Worm (Caenorhabditis elegans) whole organism, L4 larva: ENCODE results near the gene H12D21.10.

Experiments
- F10B5.3 ChIP-seq: sonication (generic microtip); optimal IDR thresholded peaks from 2 replicates; lab custom pipeline; 2016; ENCODE audit warnings: mild to moderate bottlenecking, missing genetic modification characterization, missing compliant biosample characterization
- F26F4.8 ChIP-seq: fragments of 200-800 bp; sonication (Bioruptor generic); conservative IDR thresholded peaks from 2 replicates; pipeline ENCODE4 v1.3.6; 2022; ENCODE audit warnings: missing genetic modification characterization, missing compliant biosample characterization
- F49E8.2 ChIP-seq: sonication (generic microtip); optimal IDR thresholded peaks from 2 replicates; lab custom pipeline; 2016; ENCODE audit warnings: missing compliant biosample characterization, mild to moderate bottlenecking, missing genetic modification characterization, borderline replicate concordance
- Y75B8A.6 ChIP-seq: fragments of 200-800 bp; sonication (Bioruptor generic); IDR thresholded peaks from 2 replicates; pipeline ENCODE4 v1.3.6; 2022; ENCODE audit warnings: missing genetic modification reagents, missing genetic modification characterization, missing compliant biosample characterization
- ZK337.2 ChIP-seq: fragments of 200-800 bp; sonication (Bioruptor generic); IDR thresholded peaks from 2 replicates; pipeline ENCODE4 v1.3.6; 2022; ENCODE audit warnings: missing genetic modification reagents, missing genetic modification characterization, missing compliant biosample characterization
- aly-2 ChIP-seq: sonication (generic microtip); optimal IDR thresholded peaks from 2 replicates; lab custom pipeline; 2018; ENCODE audit warnings: missing biosample characterization, missing genetic modification characterization
- arid-1 ChIP-seq: fragments of 200-800 bp; sonication (Bioruptor generic); conservative IDR thresholded peaks from 2 replicates; pipeline ENCODE4 v1.3.6; 2022; ENCODE audit warnings: missing genetic modification reagents, missing genetic modification characterization, missing compliant biosample characterization
- ceh-32 ChIP-seq: sonication (generic microtip); optimal IDR thresholded peaks from 2 replicates; lab custom pipeline; 2016; ENCODE audit warnings: mild to moderate bottlenecking, missing genetic modification characterization, missing compliant biosample characterization; ENCODE audit not compliant: poor library complexity
- ceh-44 ChIP-seq: fragments of 200-800 bp; sonication (Bioruptor generic); IDR thresholded peaks from 2 replicates; pipeline ENCODE4 v1.3.6; 2022; ENCODE audit warnings: missing genetic modification reagents, missing genetic modification characterization, missing compliant biosample characterization
- daf-12 ChIP-seq: fragments of 150-350 bp; optimal IDR thresholded peaks from 2 replicates; lab custom pipeline; 2014; ENCODE audit warnings: missing biosample characterization, missing genetic modification reagents, missing genetic modification characterization
- daf-16 ChIP-seq, 3 experiments: sonication (generic microtip); optimal IDR thresholded peaks; 2 replicates each; lab custom pipeline; 2016 to 2017; ENCODE audit warnings: missing genetic modification characterization in 3 of 3, missing genetic modification reagents in 3 of 3, mild to moderate bottlenecking in 2 of 3, missing compliant biosample characterization in 2 of 3, missing biosample characterization in 1 of 3, moderate library complexity in 1 of 3
- daf-8 ChIP-seq: fragments of 200-800 bp; sonication (Bioruptor generic); IDR thresholded peaks from 2 replicates; pipeline ENCODE4 v1.3.6; 2022; ENCODE audit warnings: missing genetic modification characterization, missing compliant biosample characterization
- dmd-9 ChIP-seq: fragments of 200-800 bp; sonication (Bioruptor generic); IDR thresholded peaks from 2 replicates; pipeline ENCODE4 v1.3.6; 2022; ENCODE audit warnings: missing genetic modification reagents, missing genetic modification characterization, missing compliant biosample characterization
- duxl-1 ChIP-seq: sonication (generic microtip); optimal IDR thresholded peaks from 2 replicates; lab custom pipeline; 2016; ENCODE audit warnings: mild to moderate bottlenecking, missing genetic modification characterization, moderate library complexity, missing compliant biosample characterization; ENCODE audit not compliant: poor library complexity
- dve-1 ChIP-seq: sonication (generic microtip); optimal IDR thresholded peaks from 2 replicates; lab custom pipeline; 2017; ENCODE audit warnings: antibody characterized with exemption, mild to moderate bottlenecking, missing genetic modification characterization, missing compliant biosample characterization; ENCODE audit not compliant: insufficient read depth
- hif-1 ChIP-seq, 2 experiments: sonication (generic microtip); optimal IDR thresholded peaks; 2 replicates each; lab custom pipeline; 2016 to 2017; ENCODE audit warnings: missing compliant biosample characterization in 2 of 2, missing genetic modification characterization in 2 of 2, missing genetic modification reagents in 2 of 2, missing genotype in 2 of 2, mild to moderate bottlenecking in 1 of 2
- hlh-11 ChIP-seq: fragments of 200-800 bp; sonication (Bioruptor generic); optimal IDR thresholded peaks from 2 replicates; lab custom pipeline; 2018; ENCODE audit warnings: mild to moderate bottlenecking, missing genetic modification characterization, missing compliant biosample characterization
- hlh-30 ChIP-seq: sonication (generic microtip); optimal IDR thresholded peaks from 2 replicates; lab custom pipeline; 2017; ENCODE audit warnings: antibody characterized with exemption, mild to moderate bottlenecking, missing genetic modification characterization, missing compliant biosample characterization; ENCODE audit not compliant: insufficient read depth
- lin-1 ChIP-seq: fragments of 200-800 bp; sonication (Bioruptor generic); IDR thresholded peaks from 2 replicates; pipeline ENCODE4 v1.3.6; 2022; ENCODE audit warnings: missing genetic modification reagents, missing genetic modification characterization, missing compliant biosample characterization
- lir-3 ChIP-seq: sonication (generic microtip); optimal IDR thresholded peaks from 2 replicates; lab custom pipeline; 2016; ENCODE audit warnings: mild to moderate bottlenecking, missing genetic modification characterization, missing compliant biosample characterization
- madf-5 ChIP-seq, 2 experiments: fragments of 200-800 bp; sonication (Bioruptor generic); IDR thresholded peaks; 2 replicates each; pipeline ENCODE4 v1.3.6; 2022; ENCODE audit warnings: missing compliant biosample characterization in 2 of 2, missing genetic modification characterization in 2 of 2
- madf-9 ChIP-seq: fragments of 200-800 bp; sonication (Bioruptor generic); conservative IDR thresholded peaks from 2 replicates; pipeline ENCODE4 v1.3.6; 2022; ENCODE audit warnings: missing genetic modification reagents, missing genetic modification characterization, missing compliant biosample characterization
- mdl-1 ChIP-seq, 2 experiments: fragments of 150-350 bp in 1 of 2; sonication (generic microtip) in 1 of 2; optimal IDR thresholded peaks; 2 replicates each; lab custom pipeline; 2014 to 2017; ENCODE audit warnings: missing biosample characterization in 2 of 2, missing genetic modification characterization in 2 of 2
- mdt-29 ChIP-seq: fragments of 200-800 bp; sonication (Bioruptor generic); IDR thresholded peaks from 2 replicates; pipeline ENCODE4 v1.3.6; 2022; ENCODE audit warnings: missing genetic modification reagents, missing genetic modification characterization, missing compliant biosample characterization
- mes-2 ChIP-seq: sonication (generic microtip); optimal IDR thresholded peaks from 2 replicates; lab custom pipeline; 2016; ENCODE audit warnings: missing genotype, mild to moderate bottlenecking, missing genetic modification characterization, missing compliant biosample characterization; ENCODE audit not compliant: poor library complexity, severe bottlenecking
- mxl-2 ChIP-seq: fragments of 200-800 bp; sonication (Bioruptor generic); conservative IDR thresholded peaks from 2 replicates; pipeline ENCODE4 v1.3.6; 2022; ENCODE audit warnings: missing genetic modification reagents, missing genetic modification characterization, missing compliant biosample characterization
- mxl-3 ChIP-seq: fragments of 200-800 bp; sonication (Bioruptor generic); optimal IDR thresholded peaks from 2 replicates; lab custom pipeline; 2018; ENCODE audit warnings: mild to moderate bottlenecking, missing genetic modification characterization, missing compliant biosample characterization
- nhr-102 ChIP-seq: sonication (generic microtip); optimal IDR thresholded peaks from 2 replicates; lab custom pipeline; 2016; ENCODE audit warnings: mild to moderate bottlenecking, missing genetic modification characterization, moderate library complexity, missing compliant biosample characterization
- nhr-25 ChIP-seq: sonication (generic microtip); optimal IDR thresholded peaks from 2 replicates; lab custom pipeline; 2017; ENCODE audit warnings: missing genetic modification characterization, mild to moderate bottlenecking, missing compliant biosample characterization, antibody characterized with exemption, moderate library complexity, borderline replicate concordance; ENCODE audit not compliant: insufficient read depth
- nhr-28 ChIP-seq: fragments of 150-350 bp; optimal IDR thresholded peaks from 2 replicates; lab custom pipeline; 2014; ENCODE audit warnings: missing biosample characterization, missing genetic modification characterization
- nhr-41 ChIP-seq: fragments of 200-800 bp; sonication (Bioruptor generic); IDR thresholded peaks from 2 replicates; pipeline ENCODE4 v1.3.6; 2022; ENCODE audit warnings: missing genetic modification reagents, missing genetic modification characterization, missing compliant biosample characterization
- nhr-48 ChIP-seq: sonication (generic microtip); optimal IDR thresholded peaks from 2 replicates; lab custom pipeline; 2016; ENCODE audit warnings: mild to moderate bottlenecking, missing genetic modification characterization, missing compliant biosample characterization
- nhr-6 ChIP-seq: fragments of 150-350 bp; optimal IDR thresholded peaks from 2 replicates; lab custom pipeline; 2014; ENCODE audit warnings: missing biosample characterization, missing genetic modification characterization
- pha-4 ChIP-seq, 2 experiments: fragments of 150-350 bp in 1 of 2; fragments of 200-800 bp in 1 of 2; sonication (Bioruptor generic) in 1 of 2; IDR thresholded peaks in 1 of 2; optimal IDR thresholded peaks in 1 of 2; 2 replicates each; pipeline versions ENCODE4 v1.3.6 to Lab custom; 2014 to 2022; ENCODE audit warnings: missing genetic modification characterization in 2 of 2, missing genetic modification reagents in 2 of 2, missing biosample characterization in 1 of 2, missing compliant biosample characterization in 1 of 2
- rbr-2 ChIP-seq: sonication (generic microtip); optimal IDR thresholded peaks from 2 replicates; lab custom pipeline; 2016; ENCODE audit warnings: missing genotype, missing genetic modification characterization, missing compliant biosample characterization
- sdz-12 ChIP-seq: fragments of 200-800 bp; sonication (Bioruptor generic); optimal IDR thresholded peaks from 2 replicates; lab custom pipeline; 2018; ENCODE audit warnings: mild to moderate bottlenecking, missing genetic modification characterization, missing compliant biosample characterization
- set-16 ChIP-seq: fragments of 200-800 bp; sonication (Bioruptor generic); IDR thresholded peaks from 2 replicates; pipeline ENCODE4 v1.3.6; 2022; ENCODE audit warnings: missing genetic modification reagents, missing genetic modification characterization, missing compliant biosample characterization
- snpc-1.2 ChIP-seq: fragments of 200-800 bp; sonication (Bioruptor generic); IDR thresholded peaks from 2 replicates; pipeline ENCODE4 v1.3.6; 2022; ENCODE audit warnings: missing genetic modification reagents, missing genetic modification characterization, missing compliant biosample characterization
- snpc-4 ChIP-seq: fragments of 150-350 bp; optimal IDR thresholded peaks from 2 replicates; lab custom pipeline; 2014; ENCODE audit warnings: missing biosample characterization, missing genetic modification characterization
- spr-1 ChIP-seq: sonication (generic microtip); optimal IDR thresholded peaks from 2 replicates; lab custom pipeline; 2016; ENCODE audit warnings: mild to moderate bottlenecking, missing genetic modification characterization, missing compliant biosample characterization
- tag-97 ChIP-seq: fragments of 200-800 bp; sonication (Bioruptor generic); IDR thresholded peaks from 2 replicates; pipeline ENCODE4 v1.3.6; 2022; ENCODE audit warnings: missing genetic modification characterization, missing compliant biosample characterization
- unc-62 ChIP-seq, 3 experiments: fragments of 150-350 bp in 1 of 3; sonication (generic microtip); optimal IDR thresholded peaks in 2 of 3; peaks in 1 of 3; 1 replicate in 1 of 3; 2 replicates in 2 of 3; lab custom pipeline; 2014 to 2017; ENCODE audit warnings: missing biosample characterization in 3 of 3, missing genetic modification characterization in 3 of 3, missing genetic modification reagents in 3 of 3, missing genotype in 1 of 3
- zfp-2 ChIP-seq: sonication (generic microtip); optimal IDR thresholded peaks from 2 replicates; lab custom pipeline; 2016; ENCODE audit warnings: mild to moderate bottlenecking, missing genetic modification characterization, missing compliant biosample characterization

H12D21.10 gene

ce11 chrV:14893355-14894050 is 6.1 kb upstream of the H12D21.10 start, which contains the start of the genes mpst-2 and H12D21.5:
TSS of gene mpst-2 (minus strand) at chrV:14893455.
TSS of gene H12D21.5 (plus strand) at chrV:14894000.
- no peak for TF ChIP-seq tag-97
- no peak for TF ChIP-seq nhr-6 (tag; lab: Kevin White, UChicago)
- no peak for TF ChIP-seq zfp-2 (tag; lab: Kevin White, UChicago)
- TF ChIP-seq duxl-1 (tag; lab: Kevin White, UChicago): no peak
- no peak for TF ChIP-seq unc-62 (GFP tag; optimal IDR thresholded peaks at IDR 0.05 in 1 of 2; lab: Kevin White, UChicago)
- no peak for TF ChIP-seq unc-62 (tag; optimal IDR thresholded peaks at IDR 0.05; lab: Kevin White, UChicago)
- TF ChIP-seq nhr-28: no peak
- no peak for TF ChIP-seq mdt-29 (GFP tag; lab: Robert Waterston, UW)
- no peak for TF ChIP-seq pha-4 (GFP tag; IDR thresholded peaks at IDR 0.05; lab: Robert Waterston, UW)
- TF ChIP-seq pha-4 (tag; optimal IDR thresholded peaks at IDR 0.05; lab: Kevin White, UChicago): no peak
- TF ChIP-seq mes-2 (tag; lab: Kevin White, UChicago): no peak
- TF ChIP-seq lir-3 (tag; lab: Kevin White, UChicago): no peak
- TF ChIP-seq F26F4.8 (GFP tag; lab: Robert Waterston, UW): no peak
- TF ChIP-seq ZK337.2 (GFP tag; lab: Robert Waterston, UW): no peak
- no peak for TF ChIP-seq set-16 (GFP tag; lab: Robert Waterston, UW)
- no peak for TF ChIP-seq mxl-3 (GFP tag; lab: Kevin White, UChicago)
- TF ChIP-seq ceh-32 (tag; lab: Kevin White, UChicago): no peak
- no peak for TF ChIP-seq F10B5.3 (tag; lab: Kevin White, UChicago)
- TF ChIP-seq snpc-1.2: no peak

DNA sequence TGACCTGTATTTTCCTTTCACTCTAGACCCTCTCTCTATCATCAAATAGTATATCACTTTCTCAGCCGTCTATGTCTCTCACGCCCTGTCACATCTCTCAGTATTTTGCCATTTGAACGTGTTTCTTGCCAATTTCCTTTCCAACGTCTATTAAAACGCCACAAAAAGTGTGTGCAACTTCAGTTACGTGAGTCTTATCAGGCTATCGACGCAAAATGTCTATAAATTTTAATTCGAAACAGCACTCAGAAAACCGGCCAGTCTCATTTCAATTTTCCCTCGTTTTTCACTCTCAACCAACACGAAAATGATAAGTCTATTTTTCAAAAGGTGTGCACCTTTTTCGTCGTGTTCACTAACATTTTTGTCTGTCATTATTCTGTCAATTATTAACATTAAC is 4.0 kb upstream of the H12D21.10 start, which contains the start of gene mpst-3:
Gene mpst-3, plus strand, starts transcription at position 91 of the 400 bp plus-strand sequence.
- TF ChIP-seq sdz-12 (GFP tag; lab: Kevin White, UChicago) (no peak), nhr-41 (GFP tag; lab: Robert Waterston, UW) (no peak), mdt-29 (GFP tag; lab: Robert Waterston, UW) (no peak), arid-1 (GFP tag; lab: Robert Waterston, UW) (no peak), hlh-30 (tag; lab: Kevin White, UChicago) (peak; percentile 20), snpc-1.2 (no peak), zfp-2 (tag; lab: Kevin White, UChicago) (no peak), aly-2 (tag; lab: Kevin White, UChicago) (no peak), ceh-44 (GFP tag; lab: Robert Waterston, UW) (no peak), nhr-48 (peak; percentile 47), pha-4 (GFP tag; IDR thresholded peaks at IDR 0.05; lab: Robert Waterston, UW) (no peak), pha-4 (tag; optimal IDR thresholded peaks at IDR 0.05; lab: Kevin White, UChicago) (no peak), dve-1 (tag; lab: Kevin White, UChicago) (peak; percentile 33), mxl-3 (GFP tag; lab: Kevin White, UChicago) (peak; percentile 51), nhr-25 (tag; lab: Kevin White, UChicago) (no peak), ceh-32 (tag; lab: Kevin White, UChicago) (no peak), dmd-9 (GFP tag; lab: Robert Waterston, UW) (no peak), snpc-4 (tag; lab: Kevin White, UChicago) (no peak), rbr-2 (no peak), daf-16 (GFP tag; optimal IDR thresholded peaks at IDR 0.05; lab: Kevin White, UChicago) (no peak), daf-16 (tag; optimal IDR thresholded peaks at IDR 0.05; lab: Kevin White, UChicago) (peak; percentile 83), F26F4.8 (GFP tag; lab: Robert Waterston, UW) (no peak), madf-5 (GFP tag; IDR thresholded peaks at IDR 0.05; lab: Robert Waterston, UW) (no peak), Y75B8A.6 (GFP tag; lab: Robert Waterston, UW) (no peak), spr-1 (tag; lab: Kevin White, UChicago) (no peak), daf-12 (tag; lab: Kevin White, UChicago) (no peak), hif-1 (tag; optimal IDR thresholded peaks at IDR 0.05; lab: Kevin White, UChicago) (peak; percentile 44 to 71), nhr-102 (no peak), hlh-11 (tag; lab: Kevin White, UChicago) (peak; percentile 79), mxl-2 (GFP tag; lab: Robert Waterston, UW) (no peak), daf-8 (no peak), mdl-1 (tag; optimal IDR thresholded peaks at IDR 0.05; lab: Kevin White, UChicago) (no peak), lin-1 (GFP tag; lab: Robert Waterston, UW) (no peak), madf-9 (GFP tag; lab: Robert Waterston, UW) (no peak), F10B5.3 (tag; lab: Kevin White, UChicago) (no peak), F49E8.2 (tag; lab: Kevin White, UChicago) (no peak), nhr-6 (tag; lab: Kevin White, UChicago) (peak; percentile 66)
